Worm (Caenorhabditis elegans): ENCODE data around the gene chmp-7.

DNA sequence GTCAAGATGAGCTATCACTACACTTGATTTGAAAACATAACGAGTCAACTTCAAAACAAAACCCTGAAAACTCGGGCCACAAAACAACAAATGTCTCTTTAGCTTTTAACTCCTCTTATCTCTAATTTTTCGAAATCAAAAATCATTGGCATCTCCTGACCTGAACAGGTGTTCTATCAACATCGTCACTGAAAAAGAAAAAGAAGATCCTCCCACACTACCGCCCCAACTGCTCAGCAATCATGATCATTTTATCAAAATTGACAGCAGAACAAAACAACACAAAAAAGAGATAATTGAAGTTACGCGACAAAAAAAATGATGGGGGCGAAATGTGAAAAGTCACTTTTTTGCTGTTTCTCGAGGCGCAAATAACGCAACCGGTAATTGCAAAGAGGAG is 23.6 kb downstream of the chmp-7 start:
- TF ChIP-seq dve-1 (tag; optimal IDR thresholded peaks at IDR 0.05) (no peak), nhr-11 (tag; optimal IDR thresholded peaks at IDR 0.05) (no peak), rnt-1 (tag; optimal IDR thresholded peaks at IDR 0.05) (no peak), fkh-10 (GFP tag; optimal IDR thresholded peaks at IDR 0.05) (no peak), pros-1 (tag; optimal IDR thresholded peaks at IDR 0.05) (no peak), hlh-15 (tag; optimal IDR thresholded peaks at IDR 0.05) (no peak), hlh-8 (tag; optimal IDR thresholded peaks at IDR 0.05) (no peak), tbx-2 (tag; optimal IDR thresholded peaks at IDR 0.05) (no peak), pha-4 (tag; optimal IDR thresholded peaks at IDR 0.05) (no peak), pqm-1 (tag; optimal IDR thresholded peaks at IDR 0.05) (no peak)

All from whole organism, late embryonic.